Worm (Caenorhabditis elegans) whole organism, L2 larva: ENCODE data around the gene C34E10.9.

Experiments used
- ceh-82 ChIP-seq: fragments of 150-350 bp; optimal IDR thresholded peaks from 2 replicates; lab custom pipeline; 2014; ENCODE audit warnings: missing biosample characterization, missing genetic modification characterization
- egl-27 ChIP-seq: sonication (generic microtip); optimal IDR thresholded peaks from 3 replicates; lab custom pipeline; 2017; ENCODE audit warnings: missing biosample characterization, missing genetic modification reagents, missing genetic modification characterization
- lin-11 ChIP-seq: fragments of 150-350 bp; sonication (generic microtip); optimal IDR thresholded peaks from 2 replicates; lab custom pipeline; 2014; ENCODE audit warnings: missing biosample characterization, missing genetic modification characterization, inconsistent platforms, mixed read lengths
- mdl-1 ChIP-seq, 2 experiments: fragments of 150-350 bp in 1 of 2; sonication (generic microtip) in 1 of 2; optimal IDR thresholded peaks; 2 replicates each; lab custom pipeline; 2017; ENCODE audit warnings: missing biosample characterization in 2 of 2, missing genetic modification characterization in 2 of 2
- nhr-11 ChIP-seq: fragments of 150-350 bp; optimal IDR thresholded peaks from 2 replicates; lab custom pipeline; 2014; ENCODE audit warnings: missing biosample characterization, missing genetic modification characterization
- nhr-12 ChIP-seq: fragments of 150-350 bp; optimal IDR thresholded peaks from 2 replicates; lab custom pipeline; 2014; ENCODE audit warnings: missing biosample characterization, missing genetic modification characterization
- nhr-237 ChIP-seq: fragments of 150-350 bp; optimal IDR thresholded peaks from 2 replicates; lab custom pipeline; 2014; ENCODE audit warnings: missing biosample characterization, missing genetic modification characterization
- nhr-25 ChIP-seq: fragments of 150-350 bp; sonication (generic microtip); optimal IDR thresholded peaks from 3 replicates; lab custom pipeline; 2014; ENCODE audit warnings: missing biosample characterization, missing genetic modification characterization
- nhr-6 ChIP-seq: fragments of 150-350 bp; optimal IDR thresholded peaks from 2 replicates; lab custom pipeline; 2014; ENCODE audit warnings: missing biosample characterization, missing genetic modification characterization
- nhr-77 ChIP-seq: fragments of 150-350 bp; optimal IDR thresholded peaks from 2 replicates; lab custom pipeline; 2014; ENCODE audit warnings: missing biosample characterization, missing genetic modification characterization
- snpc-4 ChIP-seq: fragments of 150-350 bp; optimal IDR thresholded peaks from 2 replicates; lab custom pipeline; 2014; ENCODE audit warnings: missing biosample characterization, missing genetic modification characterization
- unc-39 ChIP-seq: fragments of 150-350 bp; optimal IDR thresholded peaks from 2 replicates; lab custom pipeline; 2014; ENCODE audit warnings: missing biosample characterization, missing genetic modification characterization
- unc-62 ChIP-seq: fragments of 150-350 bp; optimal IDR thresholded peaks from 2 replicates; lab custom pipeline; 2014; ENCODE audit warnings: missing biosample characterization, missing genetic modification reagents, missing genetic modification characterization

DNA sequence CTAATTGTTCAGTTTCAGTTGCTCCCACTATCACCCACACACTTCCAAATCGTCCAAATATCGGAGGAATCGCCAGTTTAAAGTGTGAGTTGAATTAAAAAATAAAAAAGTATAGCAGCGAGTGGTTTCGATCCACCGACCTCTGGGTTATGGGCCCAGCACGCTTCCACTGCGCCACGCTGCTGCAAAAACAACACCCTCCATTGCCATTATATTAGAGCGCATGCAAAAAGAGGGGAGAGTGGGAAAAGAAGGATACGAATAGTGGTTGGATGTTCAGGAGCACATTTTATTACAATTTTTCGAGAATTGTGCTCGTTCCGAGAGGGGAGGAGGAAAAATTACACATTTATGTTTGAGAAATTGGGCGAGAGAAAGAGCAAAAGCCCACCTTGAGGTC, 31.7 kb upstream of the C34E10.9 start:
- TF ChIP-seq mdl-1 (tag; optimal IDR thresholded peaks at IDR 0.05; lab: Kevin White, UChicago) (no peak), nhr-25 (no peak), unc-62 (GFP tag; lab: Kevin White, UChicago) (no peak), unc-39 (no peak), nhr-6 (tag; lab: Kevin White, UChicago) (peak; percentile 9), ceh-82 (tag; lab: Kevin White, UChicago) (no peak), lin-11 (tag; lab: Kevin White, UChicago) (no peak), nhr-12 (tag; lab: Kevin White, UChicago) (no peak), snpc-4 (no peak), nhr-237 (tag; lab: Kevin White, UChicago) (no peak), nhr-77 (no peak), nhr-11 (no peak), egl-27 (tag; lab: Kevin White, UChicago) (no peak)
